Worm (Caenorhabditis elegans): ENCODE results near the gene ZK512.1.

DNA sequence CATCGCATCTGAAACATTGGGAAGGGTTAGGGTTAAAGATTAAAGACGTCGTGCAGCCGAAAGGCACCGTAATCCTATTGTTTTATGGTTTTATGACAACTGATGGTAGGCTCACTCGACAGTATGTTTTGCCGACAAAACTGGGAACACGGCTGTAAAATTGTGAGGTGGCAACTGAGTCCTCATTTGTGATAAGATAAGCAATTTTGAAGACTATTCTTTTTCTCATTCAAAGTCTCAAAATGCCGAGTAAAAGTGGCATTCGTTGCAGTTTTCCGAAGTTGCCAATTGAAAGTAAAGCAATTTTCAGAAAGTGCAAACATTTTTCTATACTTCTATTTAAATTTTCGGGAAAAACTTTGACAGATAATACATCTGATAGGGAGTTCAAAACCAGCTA, 45.0 kb upstream of the ZK512.1 start:
- TF ChIP-seq ceh-9 (tag; optimal IDR thresholded peaks at IDR 0.05) (no peak), nhr-11 (tag; optimal IDR thresholded peaks at IDR 0.05) (no peak), skn-1 (tag; optimal IDR thresholded peaks at IDR 0.05) (no peak), fos-1 (tag; optimal IDR thresholded peaks at IDR 0.05) (no peak), unc-62 (GFP tag; optimal IDR thresholded peaks at IDR 0.05) (no peak), ztf-11 (tag; optimal IDR thresholded peaks at IDR 0.05) (no peak)

All from whole organism, L3 larva.